Worm (Caenorhabditis elegans): Measurements from ENCODE around the gene R10E9.2.

The R10E9.2 gene

ce11 chrIII:3954220-3954619 lies 9.9 kb downstream of the R10E9.2 start:
- no peak for TF ChIP-seq pat-9 (tag; optimal IDR thresholded peaks at IDR 0.05)
- TF ChIP-seq hlh-30 (tag; optimal IDR thresholded peaks at IDR 0.05; ENCODE audit: insufficient read depth), result peak; percentile 50

ce11 chrIII:3953235-3953634 lies 10.9 kb downstream of the R10E9.2 start:
- TF ChIP-seq ceh-45 (GFP tag; IDR thresholded peaks at IDR 0.05) (no peak), ztf-16 (tag; optimal IDR thresholded peaks at IDR 0.05) (no peak), F13H6.1 (tag; optimal IDR thresholded peaks at IDR 0.05) (no peak), tbx-2 (tag; optimal IDR thresholded peaks at IDR 0.05) (peak; percentile 7), ahr-1 (tag; optimal IDR thresholded peaks at IDR 0.05) (no peak), sox-4 (tag; optimal IDR thresholded peaks at IDR 0.05) (no peak), K09A11.1 (tag; optimal IDR thresholded peaks at IDR 0.05; ENCODE audit: insufficient read depth) (no peak), rnt-1 (tag; optimal IDR thresholded peaks at IDR 0.05) (peak; percentile 24), ttx-3 (tag; optimal IDR thresholded peaks at IDR 0.05) (no peak), hlh-8 (tag; optimal IDR thresholded peaks at IDR 0.05) (no peak), K02D7.2 (tag; optimal IDR thresholded peaks at IDR 0.05) (no peak), fax-1 (tag; optimal IDR thresholded peaks at IDR 0.05) (no peak), ceh-2 (tag; optimal IDR thresholded peaks at IDR 0.05) (no peak), mec-3 (tag; optimal IDR thresholded peaks at IDR 0.05; ENCODE audit: borderline replicate concordance) (no peak), ceh-6 (GFP tag; optimal IDR thresholded peaks at IDR 0.05) (no peak), elt-2 (tag; optimal IDR thresholded peaks at IDR 0.05) (no peak), ceh-34 (tag; optimal IDR thresholded peaks at IDR 0.05) (no peak), pag-3 (tag; optimal IDR thresholded peaks at IDR 0.05; ENCODE audit: borderline replicate concordance) (no peak), ceh-31 (tag; optimal IDR thresholded peaks at IDR 0.05) (peak; percentile 40), nhr-232 (tag; optimal IDR thresholded peaks at IDR 0.05) (no peak), tbx-7 (tag; optimal IDR thresholded peaks at IDR 0.05) (no peak), nfya-1 (tag; optimal IDR thresholded peaks at IDR 0.05) (peak; percentile 54), zip-5 (tag; optimal IDR thresholded peaks at IDR 0.05) (no peak), C38D4.7 (GFP tag; optimal IDR thresholded peaks at IDR 0.05) (no peak), pax-1 (tag; optimal IDR thresholded peaks at IDR 0.05) (no peak), odd-2 (tag; optimal IDR thresholded peaks at IDR 0.05) (no peak), pat-9 (tag; optimal IDR thresholded peaks at IDR 0.05) (no peak), lin-11 (tag; optimal IDR thresholded peaks at IDR 0.05) (no peak), ceh-18 (tag; optimal IDR thresholded peaks at IDR 0.05) (peak; percentile 30), gmeb-2 (tag; optimal IDR thresholded peaks at IDR 0.05) (no peak), hlh-30 (tag; optimal IDR thresholded peaks at IDR 0.05; ENCODE audit: insufficient read depth) (peak; percentile 33), pros-1 (tag; optimal IDR thresholded peaks at IDR 0.05) (no peak), dve-1 (tag; optimal IDR thresholded peaks at IDR 0.05) (no peak), lim-6 (tag; optimal IDR thresholded peaks at IDR 0.05) (no peak), unc-55 (GFP tag; optimal IDR thresholded peaks at IDR 0.05) (peak; percentile 59)

ce11 chrIII:3952058-3952457 lies 12.1 kb downstream of the R10E9.2 start:
- TF ChIP-seq elt-2 (tag; optimal IDR thresholded peaks at IDR 0.05), result peak; percentile 3
- TF ChIP-seq pha-2 (tag; optimal IDR thresholded peaks at IDR 0.05), result no peak

- TF ChIP-seq elt-2 (tag; optimal IDR thresholded peaks at IDR 0.05) (no peak), fax-1 (tag; optimal IDR thresholded peaks at IDR 0.05) (no peak), ceh-14 (tag; optimal IDR thresholded peaks at IDR 0.05) (no peak)
Measured at ce11 chrIII:3935808-3936207, 28.3 kb downstream of the R10E9.2 start, which contains the start of gene npl-10. Gene npl-10, minus strand, starts transcription at chrIII:3935908.

Measured in whole organism, late embryonic.